Worm (Caenorhabditis elegans) whole organism, young adult: Measurements from ENCODE around the gene fbxc-18.
A peak's percentile ranks its signal among the peaks of the same experiment; 100 is the strongest.

ENCODE experiments used
- B0019.2 ChIP-seq: fragments of 200-800 bp; sonication (Bioruptor generic); conservative IDR thresholded peaks from 2 replicates; pipeline ENCODE4 v1.3.6; 2022; ENCODE audit warnings: missing genetic modification reagents, missing genetic modification characterization, missing compliant biosample characterization
- F10E7.11 ChIP-seq: sonication (generic microtip); optimal IDR thresholded peaks from 2 replicates; lab custom pipeline; 2017; ENCODE audit warnings: mild to moderate bottlenecking, missing genetic modification characterization, moderate library complexity, missing compliant biosample characterization
- F23B12.7 ChIP-seq: sonication (generic microtip); optimal IDR thresholded peaks from 2 replicates; lab custom pipeline; 2017; ENCODE audit warnings: missing genetic modification characterization, mild to moderate bottlenecking, missing compliant biosample characterization, antibody characterized with exemption, moderate library complexity; ENCODE audit not compliant: insufficient read depth
- K11D2.4 ChIP-seq: fragments of 200-800 bp; sonication (Bioruptor generic); IDR thresholded peaks from 2 replicates; pipeline ENCODE4 v1.3.6; 2022; ENCODE audit warnings: missing genetic modification reagents, missing genetic modification characterization, missing compliant biosample characterization
- T26A5.8 ChIP-seq: sonication (generic microtip); optimal IDR thresholded peaks from 2 replicates; lab custom pipeline; 2016; ENCODE audit warnings: missing genetic modification characterization, missing compliant biosample characterization
- Y53F4B.3 ChIP-seq: fragments of 200-800 bp; sonication (Bioruptor generic); IDR thresholded peaks from 2 replicates; pipeline ENCODE4 v1.3.6; 2022; ENCODE audit warnings: missing genetic modification reagents, missing genetic modification characterization, missing compliant biosample characterization
- Y67H2A.10 ChIP-seq: fragments of 200-800 bp; sonication (Bioruptor generic); conservative IDR thresholded peaks from 2 replicates; pipeline ENCODE4 v1.3.6; 2022; ENCODE audit warnings: missing genetic modification reagents, missing genetic modification characterization, missing compliant biosample characterization
- Y79H2A.3 ChIP-seq: fragments of 200-800 bp; sonication (Bioruptor generic); conservative IDR thresholded peaks from 2 replicates; pipeline ENCODE4 v1.3.6; 2022; ENCODE audit warnings: missing genetic modification reagents, missing genetic modification characterization, missing compliant biosample characterization
- akir-1 ChIP-seq: fragments of 200-800 bp; sonication (Bioruptor generic); optimal IDR thresholded peaks from 2 replicates; lab custom pipeline; 2018; ENCODE audit warnings: mild to moderate bottlenecking, missing genetic modification characterization, moderate library complexity, missing compliant biosample characterization
- ama-1 ChIP-seq, 3 experiments: fragments of 150-350 bp in 1 of 3; sonication (generic microtip) in 2 of 3; optimal IDR thresholded peaks; 2 replicates each; lab custom pipeline; 2014 to 2018; ENCODE audit warnings: missing biosample characterization in 2 of 3, missing genetic modification characterization in 2 of 3, missing genetic modification reagents in 2 of 3
- cebp-2 ChIP-seq: fragments of 200-800 bp; sonication (Bioruptor generic); IDR thresholded peaks from 2 replicates; pipeline ENCODE4 v1.3.6; 2022; ENCODE audit warnings: missing genetic modification characterization, missing compliant biosample characterization
- ceh-100 ChIP-seq: fragments of 200-800 bp; sonication (Bioruptor generic); IDR thresholded peaks from 2 replicates; pipeline ENCODE4 v1.3.6; 2022; ENCODE audit warnings: missing genetic modification reagents, missing genetic modification characterization, missing compliant biosample characterization
- ceh-40 ChIP-seq: fragments of 200-800 bp; sonication (Bioruptor generic); IDR thresholded peaks from 2 replicates; pipeline ENCODE4 v1.3.6; 2022; ENCODE audit warnings: missing genetic modification characterization, missing compliant biosample characterization
- ceh-79 ChIP-seq: sonication (generic microtip); optimal IDR thresholded peaks from 2 replicates; lab custom pipeline; 2017; ENCODE audit warnings: mild to moderate bottlenecking, missing genetic modification characterization, missing compliant biosample characterization
- dox-1 ChIP-seq: fragments of 200-800 bp; sonication (Bioruptor generic); IDR thresholded peaks from 2 replicates; pipeline ENCODE4 v1.3.6; 2022; ENCODE audit warnings: missing genetic modification reagents, missing genetic modification characterization, missing compliant biosample characterization
- dpl-1 ChIP-seq: fragments of 150-350 bp; optimal IDR thresholded peaks from 2 replicates; lab custom pipeline; 2014; ENCODE audit warnings: missing biosample characterization, missing genetic modification reagents, missing genetic modification characterization
- egrh-3 ChIP-seq: fragments of 200-800 bp; sonication (Bioruptor generic); IDR thresholded peaks from 2 replicates; pipeline ENCODE4 v1.3.6; 2022; ENCODE audit warnings: missing genetic modification reagents, missing genetic modification characterization, missing compliant biosample characterization
- hmg-1.2 ChIP-seq: fragments of 200-800 bp; sonication (Bioruptor generic); IDR thresholded peaks from 2 replicates; pipeline ENCODE4 v1.3.6; 2022; ENCODE audit warnings: missing genetic modification reagents, missing genetic modification characterization, missing compliant biosample characterization
- hmg-20 ChIP-seq: fragments of 200-800 bp; sonication (Bioruptor generic); IDR thresholded peaks from 2 replicates; pipeline ENCODE4 v1.3.6; 2022; ENCODE audit warnings: missing genetic modification reagents, missing genetic modification characterization, missing compliant biosample characterization
- hsf-1 ChIP-seq: fragments of 200-800 bp; sonication (Bioruptor generic); IDR thresholded peaks from 2 replicates; pipeline ENCODE4 v1.3.6; 2022; ENCODE audit warnings: missing genetic modification reagents, missing genetic modification characterization, missing compliant biosample characterization
- let-526 ChIP-seq: fragments of 200-800 bp; sonication (Bioruptor generic); IDR thresholded peaks from 2 replicates; pipeline ENCODE4 v1.3.6; 2022; ENCODE audit warnings: missing genetic modification reagents, missing genetic modification characterization, missing compliant biosample characterization
- let-607 ChIP-seq, 2 experiments: fragments of 200-800 bp in 1 of 2; sonication (Bioruptor generic) in 1 of 2; sonication (generic microtip) in 1 of 2; optimal IDR thresholded peaks; 2 replicates each; lab custom pipeline; 2016 to 2018; ENCODE audit warnings: mild to moderate bottlenecking in 2 of 2, missing compliant biosample characterization in 2 of 2, missing genetic modification characterization in 2 of 2, moderate library complexity in 2 of 2, missing genotype in 1 of 2
- lir-1 ChIP-seq: fragments of 200-800 bp; sonication (Bioruptor generic); conservative IDR thresholded peaks from 2 replicates; pipeline ENCODE4 v1.3.6; 2022; ENCODE audit warnings: missing genetic modification reagents, missing genetic modification characterization, missing compliant biosample characterization
- lsy-27 ChIP-seq: sonication (generic microtip); optimal IDR thresholded peaks from 2 replicates; lab custom pipeline; 2017; ENCODE audit warnings: missing genetic modification characterization, mild to moderate bottlenecking, missing compliant biosample characterization, antibody characterized with exemption, missing genotype, borderline replicate concordance; ENCODE audit not compliant: insufficient read depth
- madf-10 ChIP-seq: sonication (generic microtip); optimal IDR thresholded peaks from 2 replicates; lab custom pipeline; 2016; ENCODE audit warnings: mild to moderate bottlenecking, missing genetic modification characterization, missing compliant biosample characterization
- nfya-1 ChIP-seq: sonication (generic microtip); optimal IDR thresholded peaks from 2 replicates; lab custom pipeline; 2017; ENCODE audit warnings: antibody characterized with exemption, missing compliant biosample characterization, missing genetic modification characterization, borderline replicate concordance; ENCODE audit not compliant: insufficient read depth
- nfyb-1 ChIP-seq: fragments of 200-800 bp; sonication (Bioruptor generic); IDR thresholded peaks from 2 replicates; pipeline ENCODE4 v1.3.6; 2022; ENCODE audit warnings: missing genetic modification reagents, missing genetic modification characterization, missing compliant biosample characterization
- nhr-80 ChIP-seq: sonication (generic microtip); optimal IDR thresholded peaks from 2 replicates; lab custom pipeline; 2016; ENCODE audit warnings: missing genetic modification characterization, missing compliant biosample characterization
- pha-4 ChIP-seq: fragments of 150-350 bp; sonication (generic microtip); optimal IDR thresholded peaks from 2 replicates; lab custom pipeline; 2014; ENCODE audit warnings: missing biosample characterization, missing genetic modification reagents, missing genetic modification characterization
- snpc-3.4 ChIP-seq: sonication (generic microtip); optimal IDR thresholded peaks from 2 replicates; lab custom pipeline; 2017; ENCODE audit warnings: missing genetic modification characterization, mild to moderate bottlenecking, missing compliant biosample characterization, antibody characterized with exemption, moderate library complexity, missing genotype, missing genetic modification reagents
- somi-1 ChIP-seq: fragments of 200-800 bp; sonication (Bioruptor generic); optimal IDR thresholded peaks from 2 replicates; lab custom pipeline; 2018; ENCODE audit warnings: mild to moderate bottlenecking, missing genetic modification characterization, missing compliant biosample characterization
- tbp1 ChIP-seq: fragments of 200-800 bp; sonication (Bioruptor generic); optimal IDR thresholded peaks from 2 replicates; lab custom pipeline; 2018; ENCODE audit warnings: mild to moderate bottlenecking, missing genetic modification characterization, missing compliant biosample characterization
- tbx-9 ChIP-seq: sonication (generic microtip); optimal IDR thresholded peaks from 2 replicates; lab custom pipeline; 2016; ENCODE audit warnings: borderline replicate concordance, missing genetic modification characterization, inconsistent platforms, missing compliant biosample characterization
- tlf-1 ChIP-seq: fragments of 200-800 bp; sonication (Bioruptor generic); optimal IDR thresholded peaks from 2 replicates; lab custom pipeline; 2018; ENCODE audit warnings: mild to moderate bottlenecking, missing genetic modification characterization, missing compliant biosample characterization
- unc-130 ChIP-seq: sonication (generic microtip); optimal IDR thresholded peaks from 2 replicates; lab custom pipeline; 2016; ENCODE audit warnings: missing genetic modification reagents, missing genetic modification characterization, missing compliant biosample characterization
- xnd-1 ChIP-seq: sonication (generic microtip); optimal IDR thresholded peaks from 2 replicates; lab custom pipeline; 2016; ENCODE audit warnings: missing genotype, missing genetic modification reagents, missing genetic modification characterization, missing compliant biosample characterization

The fbxc-18 gene

DNA sequence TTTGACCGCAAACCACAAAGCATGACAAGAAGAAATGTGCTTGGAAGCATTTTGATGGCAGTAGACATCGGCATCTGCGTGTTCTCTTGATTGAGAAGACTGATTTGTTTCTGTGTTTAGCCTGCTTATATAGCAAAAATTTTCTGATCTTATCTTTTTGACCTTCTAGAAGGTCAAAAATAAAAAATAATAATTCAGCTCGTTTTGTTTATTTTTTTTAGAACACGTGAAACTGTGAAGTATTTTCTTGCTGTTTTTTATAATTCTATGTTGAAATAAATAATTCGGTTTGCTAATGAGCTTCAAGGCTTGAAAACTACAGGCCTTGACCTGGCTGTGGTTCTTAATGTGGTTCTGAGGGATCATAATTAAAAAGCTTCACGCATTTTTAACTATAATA is 39.5 kb downstream of the fbxc-18 start, which contains the start of gene R07C3.13 (continued):
- TF ChIP-seq hsf-1 (GFP tag; lab: Robert Waterston, UW) (no peak), ama-1 (optimal IDR thresholded peaks at IDR 0.05; lab: Kevin White, UChicago) (no peak), ama-1 (GFP tag; optimal IDR thresholded peaks at IDR 0.05; lab: Kevin White, UChicago) (no peak), madf-10 (no peak), nfyb-1 (no peak)

ce11 chrII:923521-923920 is 43.3 kb downstream of the fbxc-18 start, which contains the start of gene fbxc-28:
Gene fbxc-28, plus strand, starts transcription at chrII:923821.
- TF ChIP-seq unc-130 (GFP tag; lab: Kevin White, UChicago) (no peak), egrh-3 (no peak), T26A5.8 (tag; lab: Kevin White, UChicago) (no peak), tbx-9 (tag; lab: Kevin White, UChicago) (no peak), let-607 (tag; optimal IDR thresholded peaks at IDR 0.05; lab: Kevin White, UChicago) (no peak), Y79H2A.3 (GFP tag; lab: Robert Waterston, UW) (no peak), Y67H2A.10 (GFP tag; lab: Robert Waterston, UW) (no peak), Y53F4B.3 (GFP tag; lab: Robert Waterston, UW) (no peak)

- TF ChIP-seq nhr-80 (tag; lab: Kevin White, UChicago), result peak; percentile 44
- no peak for TF ChIP-seq ceh-79 (tag; lab: Kevin White, UChicago)
Observed at ce11 chrII:922778-923177, 44.1 kb downstream of the fbxc-18 start.

- TF ChIP-seq pha-4 (tag; lab: Kevin White, UChicago), result no peak
- no peak for TF ChIP-seq xnd-1 (tag; lab: Kevin White, UChicago)
- no peak for TF ChIP-seq let-526
- TF ChIP-seq akir-1 (GFP tag; lab: Kevin White, UChicago), result no peak
- TF ChIP-seq lir-1 (GFP tag; lab: Robert Waterston, UW), result no peak
- TF ChIP-seq ceh-100, result no peak
- no peak for TF ChIP-seq tlf-1 (GFP tag; lab: Kevin White, UChicago)
- TF ChIP-seq hsf-1 (GFP tag; lab: Robert Waterston, UW), result no peak
- no peak for TF ChIP-seq nfya-1
- TF ChIP-seq cebp-2 (GFP tag; lab: Robert Waterston, UW), result no peak
- no peak for TF ChIP-seq dpl-1 (GFP tag; lab: Kevin White, UChicago)
- no peak for TF ChIP-seq tbx-9 (tag; lab: Kevin White, UChicago)
Observed at ce11 chrII:920326-920725, 46.5 kb downstream of the fbxc-18 start.

ce11 chrII:917324-917723 is 49.5 kb downstream of the fbxc-18 start, which contains the start of gene fbxc-30:
Gene fbxc-30, plus strand, starts transcription at chrII:917624.
- TF ChIP-seq K11D2.4 (GFP tag; lab: Robert Waterston, UW) (no peak), F10E7.11 (tag; lab: Kevin White, UChicago) (no peak), ceh-40 (no peak), B0019.2 (GFP tag; lab: Robert Waterston, UW) (no peak), hmg-1.2 (GFP tag; lab: Robert Waterston, UW) (no peak), F23B12.7 (tag; lab: Kevin White, UChicago) (no peak), tbp1 (GFP tag; lab: Kevin White, UChicago) (no peak), dox-1 (no peak), hmg-20 (GFP tag; lab: Robert Waterston, UW) (no peak), lsy-27 (no peak), somi-1 (GFP tag; lab: Kevin White, UChicago) (no peak), snpc-3.4 (tag; lab: Kevin White, UChicago) (no peak)
